Fruit fly (Drosophila melanogaster) whole organism, embryonic: ENCODE data around the gene Osi20.
A peak's percentile ranks its signal among the peaks of the same experiment; 100 is the strongest.

Source experiments
- Aef1 ChIP-seq: fragments of 200-800 bp; sonication (Bioruptor generic); IDR thresholded peaks from 3 replicates; pipeline ENCODE4 v1.3.6; 2022; ENCODE audit warnings: missing biosample characterization, missing genetic modification characterization
- Atf6 ChIP-seq: fragments of 200-800 bp; sonication (Bioruptor generic); IDR thresholded peaks from 2 replicates; pipeline ENCODE4 v1.3.6; 2022; ENCODE audit warnings: missing biosample characterization, missing genetic modification characterization
- CG11695 ChIP-seq: fragments of 200-800 bp; sonication (Bioruptor generic); IDR thresholded peaks from 3 replicates; pipeline ENCODE4 v1.3.6; 2022; ENCODE audit warnings: missing biosample characterization, missing genetic modification characterization
- CG13123 ChIP-seq: fragments of 200-800 bp; sonication (Bioruptor generic); optimal IDR thresholded peaks from 2 replicates; lab custom pipeline; 2016; ENCODE audit warnings: missing biosample characterization, missing genetic modification characterization
- CG13296 ChIP-seq: fragments of 200-800 bp; sonication (Bioruptor generic); optimal IDR thresholded peaks from 3 replicates; lab custom pipeline; 2018; ENCODE audit warnings: missing biosample characterization, mild to moderate bottlenecking, missing genetic modification characterization
- CG13424 ChIP-seq: fragments of 200-800 bp; sonication (Bioruptor generic); optimal IDR thresholded peaks from 2 replicates; lab custom pipeline; 2019; ENCODE audit warnings: missing biosample characterization, mild to moderate bottlenecking, missing genetic modification characterization, moderate library complexity
- CG13894 ChIP-seq: fragments of 200-800 bp; sonication (Bioruptor generic); optimal IDR thresholded peaks from 3 replicates; lab custom pipeline; 2018; ENCODE audit warnings: missing biosample characterization, mild to moderate bottlenecking, missing genetic modification characterization, moderate library complexity
- CG15073 ChIP-seq: fragments of 200-800 bp; sonication (Bioruptor generic); optimal IDR thresholded peaks from 2 replicates; lab custom pipeline; 2016; ENCODE audit warnings: missing biosample characterization, missing genetic modification characterization
- CG1603 ChIP-seq: fragments of 200-800 bp; sonication (Bioruptor generic); optimal IDR thresholded peaks from 2 replicates; lab custom pipeline; 2019; ENCODE audit warnings: missing biosample characterization, mild to moderate bottlenecking, missing genetic modification characterization, moderate library complexity
- CG17186 ChIP-seq: fragments of 200-800 bp; sonication (Bioruptor generic); optimal IDR thresholded peaks from 3 replicates; lab custom pipeline; 2017; ENCODE audit warnings: missing biosample characterization, missing genetic modification reagents, missing genetic modification characterization
- CG3065 ChIP-seq: fragments of 200-800 bp; sonication (Bioruptor generic); optimal IDR thresholded peaks from 2 replicates; lab custom pipeline; 2016; ENCODE audit warnings: missing biosample characterization, missing genetic modification characterization
- CG31365 ChIP-seq: fragments of 200-800 bp; sonication (Bioruptor generic); optimal IDR thresholded peaks from 2 replicates; lab custom pipeline; 2018; ENCODE audit warnings: missing biosample characterization, mild to moderate bottlenecking, missing genetic modification characterization
- CG34422 ChIP-seq: fragments of 200-800 bp; sonication (Bioruptor generic); IDR thresholded peaks from 3 replicates; pipeline ENCODE4 v1.3.6; 2022; ENCODE audit warnings: missing biosample characterization, missing genetic modification characterization
- CG4424 ChIP-seq: fragments of 200-800 bp; sonication (Bioruptor generic); optimal IDR thresholded peaks from 3 replicates; lab custom pipeline; 2016; ENCODE audit warnings: missing biosample characterization, missing genetic modification characterization
- CG5953 ChIP-seq: fragments of 200-800 bp; sonication (Bioruptor generic); IDR thresholded peaks from 2 replicates; pipeline ENCODE4 v1.3.6; 2022; ENCODE audit warnings: missing biosample characterization, missing genetic modification characterization
- CG7786 ChIP-seq: fragments of 200-800 bp; sonication (Bioruptor generic); optimal IDR thresholded peaks from 2 replicates; lab custom pipeline; 2016; ENCODE audit warnings: missing biosample characterization, missing genetic modification characterization
- CG7963 ChIP-seq: fragments of 200-800 bp; sonication (Bioruptor generic); IDR thresholded peaks from 3 replicates; pipeline ENCODE4 v1.3.6; 2022; ENCODE audit warnings: missing biosample characterization, missing genetic modification characterization; ENCODE audit not compliant: partially characterized antibody
- CG8359 ChIP-seq: fragments of 200-800 bp; sonication (Bioruptor generic); optimal IDR thresholded peaks from 2 replicates; lab custom pipeline; 2017; ENCODE audit warnings: missing biosample characterization, mild to moderate bottlenecking, missing genetic modification characterization, borderline replicate concordance
- CG8765 ChIP-seq: fragments of 200-800 bp; sonication (Bioruptor generic); IDR thresholded peaks from 2 replicates; pipeline ENCODE4 v1.3.6; 2022; ENCODE audit warnings: missing biosample characterization, missing genetic modification characterization
- CG9215 ChIP-seq: fragments of 200-800 bp; sonication (Bioruptor generic); IDR thresholded peaks from 2 replicates; pipeline ENCODE4 v1.3.6; 2022; ENCODE audit warnings: missing biosample characterization, missing genetic modification characterization
- CHES-1-like ChIP-seq: fragments of 200-800 bp; sonication (Bioruptor generic); optimal IDR thresholded peaks from 2 replicates; lab custom pipeline; 2016; ENCODE audit warnings: missing biosample characterization, missing genetic modification characterization
- CkIIα-i1 ChIP-seq: fragments of 200-800 bp; sonication (Bioruptor generic); IDR thresholded peaks from 2 replicates; pipeline ENCODE4 v1.3.6; 2022; ENCODE audit warnings: missing biosample characterization, missing genetic modification characterization
- Doc3 ChIP-seq: fragments of 200-800 bp; sonication (Bioruptor generic); IDR thresholded peaks from 3 replicates; pipeline ENCODE4 v1.3.6; 2022; ENCODE audit warnings: missing biosample characterization, missing genetic modification characterization; ENCODE audit not compliant: partially characterized antibody
- Fer2 ChIP-seq: fragments of 200-800 bp; sonication (Bioruptor generic); optimal IDR thresholded peaks from 2 replicates; lab custom pipeline; 2018; ENCODE audit warnings: missing biosample characterization, mild to moderate bottlenecking, missing genetic modification characterization, moderate library complexity
- Gug ChIP-seq: fragments of 200-800 bp; sonication (Bioruptor generic); IDR thresholded peaks from 4 replicates; pipeline ENCODE4 v1.3.6; 2022; ENCODE audit warnings: missing biosample characterization, missing genetic modification characterization
- HmgZ ChIP-seq: fragments of 200-800 bp; sonication (Bioruptor generic); optimal IDR thresholded peaks from 2 replicates; lab custom pipeline; 2018; ENCODE audit warnings: missing biosample characterization, mild to moderate bottlenecking, missing genetic modification characterization
- Jarid2 ChIP-seq: fragments of 200-800 bp; sonication (Bioruptor generic); optimal IDR thresholded peaks from 3 replicates; lab custom pipeline; 2017; ENCODE audit warnings: mild to moderate bottlenecking, missing biosample characterization, missing genetic modification reagents, missing genetic modification characterization
- Med ChIP-seq: fragments of 200-800 bp; sonication (Bioruptor generic); peaks from one replicate; lab custom pipeline; 2016; ENCODE audit warnings: missing biosample characterization, missing genetic modification characterization, mild to moderate bottlenecking, inconsistent platforms, moderate library complexity
- NC2β ChIP-seq: fragments of 200-800 bp; sonication (Bioruptor generic); optimal IDR thresholded peaks from 2 replicates; lab custom pipeline; 2016; ENCODE audit warnings: missing biosample characterization, missing genetic modification characterization
- Rx ChIP-seq: fragments of 200-800 bp; sonication (Bioruptor generic); IDR thresholded peaks from 2 replicates; pipeline ENCODE4 v1.3.6; 2022; ENCODE audit warnings: missing biosample characterization, missing genetic modification characterization
- Ssrp ChIP-seq: fragments of 200-800 bp; sonication (Bioruptor generic); optimal IDR thresholded peaks from 2 replicates; lab custom pipeline; 2018; ENCODE audit warnings: missing biosample characterization, mild to moderate bottlenecking, missing genetic modification characterization, moderate library complexity
- TFAM ChIP-seq: fragments of 200-800 bp; sonication (Bioruptor generic); optimal IDR thresholded peaks from 2 replicates; lab custom pipeline; 2017; ENCODE audit warnings: missing biosample characterization, missing genetic modification characterization, inconsistent platforms
- Vsx1 ChIP-seq: fragments of 200-800 bp; sonication (Bioruptor generic); optimal IDR thresholded peaks from 2 replicates; lab custom pipeline; 2017; ENCODE audit warnings: missing biosample characterization, mild to moderate bottlenecking, missing genetic modification characterization, missing genetic modification reagents
- Xrp1 ChIP-seq: fragments of 200-800 bp; sonication (Bioruptor generic); IDR thresholded peaks from 2 replicates; pipeline ENCODE4 v1.3.6; 2022; ENCODE audit warnings: missing biosample characterization, missing genetic modification characterization
- bigmax ChIP-seq: fragments of 200-800 bp; sonication (Bioruptor generic); optimal IDR thresholded peaks from 2 replicates; lab custom pipeline; 2018; ENCODE audit warnings: missing biosample characterization, mild to moderate bottlenecking, missing genetic modification characterization
- cato ChIP-seq: fragments of 200-800 bp; sonication (Bioruptor generic); optimal IDR thresholded peaks from 2 replicates; lab custom pipeline; 2016; ENCODE audit warnings: missing biosample characterization, missing genetic modification characterization, borderline replicate concordance
- da ChIP-seq: fragments of 200-800 bp; sonication (Bioruptor generic); optimal IDR thresholded peaks from 2 replicates; lab custom pipeline; 2016; ENCODE audit warnings: missing biosample characterization, missing genetic modification characterization
- eyg ChIP-seq: fragments of 200-800 bp; sonication (Bioruptor generic); optimal IDR thresholded peaks from 3 replicates; lab custom pipeline; 2016; ENCODE audit warnings: missing biosample characterization, missing genetic modification characterization
- fru ChIP-seq: fragments of >200 bp; optimal IDR thresholded peaks from 2 replicates; lab custom pipeline; 2017
- gsb ChIP-seq: fragments of 200-800 bp; sonication (Bioruptor generic); IDR thresholded peaks from 2 replicates; pipeline ENCODE4 v1.3.6; 2022; ENCODE audit warnings: missing biosample characterization, missing genetic modification characterization
- hbn ChIP-seq: fragments of 200-800 bp; sonication (Bioruptor generic); IDR thresholded peaks from 2 replicates; pipeline ENCODE4 v1.3.6; 2022; ENCODE audit warnings: missing biosample characterization, missing genetic modification characterization; ENCODE audit not compliant: partially characterized antibody
- ind ChIP-seq: fragments of 200-800 bp; sonication (Bioruptor generic); optimal IDR thresholded peaks from 3 replicates; lab custom pipeline; 2016; ENCODE audit warnings: missing biosample characterization, missing genetic modification characterization
- jumu ChIP-seq: fragments of 200-800 bp; sonication (Bioruptor generic); optimal IDR thresholded peaks from 3 replicates; lab custom pipeline; 2016; ENCODE audit warnings: missing biosample characterization, missing genetic modification characterization
- nau ChIP-seq: fragments of 200-800 bp; sonication (Bioruptor generic); optimal IDR thresholded peaks from 3 replicates; lab custom pipeline; 2017; ENCODE audit warnings: missing biosample characterization, mild to moderate bottlenecking, missing genetic modification characterization, missing genetic modification reagents
- p53 ChIP-seq: fragments of 200-800 bp; sonication (Bioruptor generic); optimal IDR thresholded peaks from 2 replicates; lab custom pipeline; 2016; ENCODE audit warnings: missing biosample characterization, missing genetic modification characterization
- pho ChIP-seq: fragments of 200-800 bp; sonication (Bioruptor generic); optimal IDR thresholded peaks from 2 replicates; lab custom pipeline; 2016; ENCODE audit warnings: missing biosample characterization, missing genetic modification characterization
- prd ChIP-seq, 3 experiments: fragments of >200 bp in 2 of 3; fragments of 200-800 bp in 1 of 3; sonication (Bioruptor generic) in 1 of 3; optimal IDR thresholded peaks in 2 of 3; IDR thresholded peaks in 1 of 3; 2 replicates in 2 of 3; 3 replicates in 1 of 3; pipeline versions ENCODE4 v1.3.6 to Lab custom; 2017 to 2022; ENCODE audit warnings: missing biosample characterization in 1 of 3, missing genetic modification characterization in 1 of 3
- tgo ChIP-seq: fragments of 200-800 bp; sonication (Bioruptor generic); IDR thresholded peaks from 3 replicates; pipeline ENCODE4 v1.3.6; 2022; ENCODE audit warnings: missing biosample characterization, missing genetic modification characterization
- trem ChIP-seq: fragments of 200-800 bp; optimal IDR thresholded peaks from 3 replicates; lab custom pipeline; 2019; ENCODE audit warnings: missing biosample characterization, mild to moderate bottlenecking, missing genetic modification characterization, moderate library complexity
- yki ChIP-seq: fragments of >200 bp; optimal IDR thresholded peaks from 3 replicates; lab custom pipeline; 2018

Osi20 gene

dm6 chr3R:6353624-6354352 is 13.9 kb downstream of the Osi20 start (continued):
- TF ChIP-seq da: no peak
- TF ChIP-seq Xrp1 (GFP tag; lab: Robert Waterston, UW): peak; percentile 55
- no peak for TF ChIP-seq CG31365 (tag; lab: Kevin White, UChicago)
- no peak for TF ChIP-seq CG1603 (tag; lab: Kevin White, UChicago)
- no peak for TF ChIP-seq CG13894
- peak; percentile 77 for TF ChIP-seq ind (GFP tag; lab: Kevin White, UChicago)
- TF ChIP-seq CG9215 (GFP tag; lab: Robert Waterston, UW): no peak; the same call in 1 of the 2 replicates
- TF ChIP-seq CG13424 (tag; lab: Kevin White, UChicago): peak; percentile 87
- no peak for TF ChIP-seq CkIIα-i1 (GFP tag; lab: Robert Waterston, UW)
- TF ChIP-seq cato (GFP tag; lab: Kevin White, UChicago): peak; percentile 67
- no peak for TF ChIP-seq Fer2 (tag; lab: Kevin White, UChicago)
- peak; percentile 61; the same call in 1 of the 2 replicates for TF ChIP-seq gsb (GFP tag; lab: Robert Waterston, UW)
- TF ChIP-seq CG8359 (GFP tag; lab: Kevin White, UChicago): peak; percentile 40
- 0 out of 2 replicates have a peak, but pooled peaks have one; percentile 36 for TF ChIP-seq Rx (GFP tag; lab: Robert Waterston, UW)
- TF ChIP-seq Atf6 (GFP tag; lab: Robert Waterston, UW): peak; percentile 64
- TF ChIP-seq hbn: no peak
- TF ChIP-seq CG15073 (GFP tag; lab: Kevin White, UChicago): peak; percentile 14
- TF ChIP-seq CG7786: peak; percentile 48
- TF ChIP-seq CG13296: no peak
- TF ChIP-seq TFAM (GFP tag; lab: Kevin White, UChicago): no peak
- TF ChIP-seq CG3065: peak; percentile 24
- peak; percentile 72 for TF ChIP-seq tgo (GFP tag; lab: Robert Waterston, UW)
- TF ChIP-seq CG5953 (GFP tag; lab: Robert Waterston, UW): peak; percentile 58
- TF ChIP-seq Ssrp (tag; lab: Kevin White, UChicago): peak; percentile 84
- peak; percentile 20 for TF ChIP-seq jumu (GFP tag; lab: Kevin White, UChicago)
- TF ChIP-seq CG4424: peak; percentile 81
- TF ChIP-seq bigmax: no peak
- no peak for TF ChIP-seq CG8765
- TF ChIP-seq CG17186: peak; percentile 21
- TF ChIP-seq Med (GFP tag; lab: Kevin White, UChicago): peak; percentile 89
- peak; percentile 39 for TF ChIP-seq NC2β (GFP tag; lab: Kevin White, UChicago)
- TF ChIP-seq CG7963 (GFP tag; lab: Robert Waterston, UW): no peak
- TF ChIP-seq Aef1 (GFP tag; lab: Robert Waterston, UW): peak; percentile 51; the same call in 1 of the 3 replicates
- no peak for TF ChIP-seq fru
- TF ChIP-seq HmgZ (tag; lab: Kevin White, UChicago): peak; percentile 51
- TF ChIP-seq yki (lab: Kevin White, UChicago): no peak
- TF ChIP-seq CG13123 (GFP tag; lab: Kevin White, UChicago): peak; percentile 42
- no peak for TF ChIP-seq Doc3
- peak; percentile 80 for TF ChIP-seq CG11695 (GFP tag; lab: Robert Waterston, UW)
- peak; percentile 56 for TF ChIP-seq pho
- peak; percentile 58 for TF ChIP-seq trem (tag; lab: Kevin White, UChicago)
- TF ChIP-seq Vsx1 (GFP tag; lab: Kevin White, UChicago): no peak
- no peak for TF ChIP-seq CHES-1-like (GFP tag; lab: Kevin White, UChicago)
- no peak for TF ChIP-seq Jarid2 (GFP tag; lab: Kevin White, UChicago)
- TF ChIP-seq p53 (GFP tag; lab: Kevin White, UChicago): no peak
- peak; percentile 18; the same call in 1 of the 4 replicates for TF ChIP-seq Gug (GFP tag; lab: Robert Waterston, UW)
- no peak for TF ChIP-seq prd (optimal IDR thresholded peaks at IDR 0.05; lab: Kevin White, UChicago)
- peak; percentile 63; the same call in 2 of the 3 replicates for TF ChIP-seq prd (GFP tag; IDR thresholded peaks at IDR 0.05; lab: Robert Waterston, UW)
- 0 out of 3 replicates have a peak, but pooled peaks have one; percentile 23 for TF ChIP-seq CG34422
- no peak for TF ChIP-seq eyg
- TF ChIP-seq nau (GFP tag; lab: Kevin White, UChicago): no peak
